Fruit fly (Drosophila melanogaster): ENCODE measurements around the gene RhoGAP5A.

DNA sequence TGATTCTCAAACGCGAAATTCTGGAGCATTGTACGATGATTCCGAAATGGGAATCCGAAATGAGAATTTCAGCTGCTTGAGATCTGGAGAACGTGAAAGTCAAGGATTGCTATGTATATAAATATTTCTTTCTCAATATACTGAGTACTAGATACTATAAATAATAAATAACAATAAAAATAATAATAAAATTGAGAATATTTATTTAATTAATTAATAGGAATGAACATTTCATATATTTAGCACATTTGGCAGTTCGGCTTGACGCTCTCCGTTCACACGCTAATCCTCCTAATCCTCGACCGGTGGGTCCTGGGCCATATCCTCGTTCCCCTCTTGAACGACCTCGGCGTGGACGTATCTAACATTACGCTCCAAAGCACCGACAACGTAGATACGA, 4.2 kb downstream of the RhoGAP5A start, which contains the start of gene CG34435:
- TF ChIP-seq EcR (GFP tag; optimal IDR thresholded peaks at IDR 0.05) (no peak), CG8478 (optimal IDR thresholded peaks at IDR 0.05) (no peak), pan (optimal IDR thresholded peaks at IDR 0.05) (no peak), psq (optimal IDR thresholded peaks at IDR 0.05) (no peak), Dll (optimal IDR thresholded peaks at IDR 0.05) (no peak), usp (GFP tag; optimal IDR thresholded peaks at IDR 0.05) (no peak)

Data from whole organism.